Fruit fly (Drosophila melanogaster) whole organism, prepupa: Measurements from ENCODE around the gene Nrg.

Experiments used
- CG10631 ChIP-seq: fragments of 200-800 bp; sonication (Bioruptor generic); optimal IDR thresholded peaks from 2 replicates; lab custom pipeline; 2016; ENCODE audit warnings: missing biosample characterization, missing genetic modification characterization
- CG10669 ChIP-seq: fragments of 200-800 bp; sonication (Bioruptor generic); optimal IDR thresholded peaks from 3 replicates; lab custom pipeline; 2018; ENCODE audit warnings: missing biosample characterization, mild to moderate bottlenecking, missing genetic modification characterization, moderate library complexity
- CG11294 ChIP-seq: fragments of 200-800 bp; sonication (Bioruptor generic); IDR thresholded peaks from 2 replicates; pipeline ENCODE4 v1.3.6; 2022; ENCODE audit warnings: missing biosample characterization, missing genetic modification characterization
- CG11902 ChIP-seq: fragments of 200-800 bp; sonication (Bioruptor generic); optimal IDR thresholded peaks from 3 replicates; lab custom pipeline; 2016; ENCODE audit warnings: missing biosample characterization, missing genetic modification characterization
- CG15336 ChIP-seq: fragments of 200-800 bp; sonication (Bioruptor generic); IDR thresholded peaks from 2 replicates; pipeline ENCODE4 v1.3.6; 2022; ENCODE audit warnings: missing biosample characterization, missing genetic modification characterization
- CG16779 ChIP-seq: fragments of 200-800 bp; sonication (Bioruptor generic); optimal IDR thresholded peaks from 3 replicates; lab custom pipeline; 2017; ENCODE audit warnings: missing biosample characterization, mild to moderate bottlenecking, missing genetic modification characterization
- CG3032 ChIP-seq: fragments of 200-800 bp; optimal IDR thresholded peaks from 2 replicates; lab custom pipeline; 2019; ENCODE audit warnings: missing biosample characterization, mild to moderate bottlenecking, missing genetic modification characterization, moderate library complexity
- CG31627 ChIP-seq: fragments of 200-800 bp; sonication (Bioruptor generic); optimal IDR thresholded peaks from 3 replicates; lab custom pipeline; 2016; ENCODE audit warnings: missing biosample characterization, missing genetic modification characterization
- CG32006 ChIP-seq: fragments of 200-800 bp; sonication (Bioruptor generic); optimal IDR thresholded peaks from 3 replicates; lab custom pipeline; 2017; ENCODE audit warnings: missing biosample characterization, mild to moderate bottlenecking, missing genetic modification characterization
- CG34406 ChIP-seq: fragments of 200-800 bp; sonication (Bioruptor generic); optimal IDR thresholded peaks from 3 replicates; lab custom pipeline; 2016; ENCODE audit warnings: missing biosample characterization, missing genetic modification characterization
- CG3919 ChIP-seq: fragments of 200-800 bp; sonication (Bioruptor generic); optimal IDR thresholded peaks from 3 replicates; lab custom pipeline; 2016; ENCODE audit warnings: missing biosample characterization, missing genetic modification characterization
- CG4318 ChIP-seq: fragments of 200-800 bp; sonication (Bioruptor generic); optimal IDR thresholded peaks from 3 replicates; lab custom pipeline; 2017; ENCODE audit warnings: missing biosample characterization, mild to moderate bottlenecking, missing genetic modification characterization
- CG6163 ChIP-seq: fragments of 200-800 bp; sonication (Bioruptor generic); IDR thresholded peaks from 3 replicates; pipeline ENCODE4 v1.3.6; 2022; ENCODE audit warnings: missing biosample characterization, missing genetic modification characterization
- CG6276 ChIP-seq: fragments of 200-800 bp; sonication (Bioruptor generic); optimal IDR thresholded peaks from 2 replicates; lab custom pipeline; 2017; ENCODE audit warnings: missing biosample characterization, mild to moderate bottlenecking, missing genetic modification characterization
- CG6792 ChIP-seq: fragments of 200-800 bp; sonication (Bioruptor generic); optimal IDR thresholded peaks from 3 replicates; lab custom pipeline; 2016; ENCODE audit warnings: missing biosample characterization, missing genetic modification characterization
- CG6808 ChIP-seq: fragments of 200-800 bp; sonication (Bioruptor generic); optimal IDR thresholded peaks from 3 replicates; lab custom pipeline; 2017; ENCODE audit warnings: missing biosample characterization, missing genetic modification characterization, mild to moderate bottlenecking, moderate library complexity, missing genetic modification reagents
- CG6854 ChIP-seq: fragments of 200-800 bp; sonication (Bioruptor generic); optimal IDR thresholded peaks from 2 replicates; lab custom pipeline; 2017; ENCODE audit warnings: missing biosample characterization, mild to moderate bottlenecking, missing genetic modification characterization
- CG7368 ChIP-seq: fragments of 200-800 bp; sonication (Bioruptor generic); optimal IDR thresholded peaks from 3 replicates; lab custom pipeline; 2016; ENCODE audit warnings: missing biosample characterization, missing genetic modification characterization
- CG8119 ChIP-seq: fragments of 200-800 bp; sonication (Bioruptor generic); IDR thresholded peaks from 3 replicates; pipeline ENCODE4 v1.3.6; 2022; ENCODE audit warnings: missing biosample characterization, missing genetic modification characterization
- CG8319 ChIP-seq: fragments of 200-800 bp; sonication (Bioruptor generic); optimal IDR thresholded peaks from 3 replicates; lab custom pipeline; 2016; ENCODE audit warnings: missing biosample characterization, missing genetic modification characterization
- CG8632 ChIP-seq: fragments of 200-800 bp; sonication (Bioruptor generic); optimal IDR thresholded peaks from 3 replicates; lab custom pipeline; 2016; ENCODE audit warnings: missing biosample characterization, missing genetic modification characterization
- CG9139 ChIP-seq: fragments of 200-800 bp; sonication (Bioruptor generic); optimal IDR thresholded peaks from 3 replicates; lab custom pipeline; 2017; ENCODE audit warnings: missing biosample characterization, mild to moderate bottlenecking, missing genetic modification characterization
- Eip75B ChIP-seq: fragments of 200-800 bp; sonication (Bioruptor generic); optimal IDR thresholded peaks from 3 replicates; lab custom pipeline; 2016; ENCODE audit warnings: missing biosample characterization, missing genetic modification characterization
- Eip78C ChIP-seq: fragments of 200-800 bp; sonication (Bioruptor generic); peaks from one replicate; lab custom pipeline; 2016; ENCODE audit warnings: missing biosample characterization, missing genetic modification characterization
- Eip93F ChIP-seq: fragments of 200-800 bp; sonication (Bioruptor generic); optimal IDR thresholded peaks from 2 replicates; lab custom pipeline; 2016; ENCODE audit warnings: missing biosample characterization, mild to moderate bottlenecking, missing genetic modification characterization
- Ets21C ChIP-seq: fragments of 200-800 bp; sonication (Bioruptor generic); optimal IDR thresholded peaks from 3 replicates; lab custom pipeline; 2016; ENCODE audit warnings: missing biosample characterization, missing genetic modification characterization
- Ets96B ChIP-seq: fragments of 200-800 bp; optimal IDR thresholded peaks from 2 replicates; lab custom pipeline; 2019; ENCODE audit warnings: missing biosample characterization, mild to moderate bottlenecking, missing genetic modification characterization, moderate library complexity
- Gug ChIP-seq: fragments of 200-800 bp; sonication (Bioruptor generic); IDR thresholded peaks from 2 replicates; pipeline ENCODE4 v1.3.6; 2022; ENCODE audit warnings: missing biosample characterization, missing genetic modification characterization
- Hr38 ChIP-seq: sonication (Bioruptor generic); optimal IDR thresholded peaks from 2 replicates; lab custom pipeline; 2016; ENCODE audit warnings: missing biosample characterization, missing genetic modification characterization
- Hr39 ChIP-seq: fragments of 200-800 bp; sonication (Bioruptor generic); optimal IDR thresholded peaks from 2 replicates; lab custom pipeline; 2016; ENCODE audit warnings: missing biosample characterization, missing genetic modification characterization
- Hr4 ChIP-seq: fragments of 200-800 bp; sonication (Bioruptor generic); optimal IDR thresholded peaks from 3 replicates; lab custom pipeline; 2016; ENCODE audit warnings: missing biosample characterization, missing genetic modification characterization
- Met ChIP-seq: fragments of 200-800 bp; sonication (Bioruptor generic); optimal IDR thresholded peaks from 3 replicates; lab custom pipeline; 2016; ENCODE audit warnings: missing biosample characterization, missing genetic modification characterization
- Smox ChIP-seq: fragments of 200-800 bp; sonication (Bioruptor generic); optimal IDR thresholded peaks from 3 replicates; lab custom pipeline; 2016; ENCODE audit warnings: missing biosample characterization, missing genetic modification characterization
- Sox102F ChIP-seq: fragments of 200-800 bp; sonication (Bioruptor generic); optimal IDR thresholded peaks from 2 replicates; lab custom pipeline; 2016; ENCODE audit warnings: missing biosample characterization, mild to moderate bottlenecking, missing genetic modification characterization
- Sox15 ChIP-seq: fragments of 200-800 bp; sonication (Bioruptor generic); optimal IDR thresholded peaks from 3 replicates; lab custom pipeline; 2016; ENCODE audit warnings: missing biosample characterization, missing genetic modification characterization
- achi ChIP-seq: fragments of 200-800 bp; sonication (Bioruptor generic); optimal IDR thresholded peaks from 3 replicates; lab custom pipeline; 2016; ENCODE audit warnings: missing biosample characterization, missing genetic modification characterization
- cyc ChIP-seq: fragments of 200-800 bp; sonication (Bioruptor generic); optimal IDR thresholded peaks from 3 replicates; lab custom pipeline; 2016; ENCODE audit warnings: missing biosample characterization, missing genetic modification characterization
- dac ChIP-seq: fragments of 200-800 bp; sonication (Bioruptor generic); optimal IDR thresholded peaks from 2 replicates; lab custom pipeline; 2017; ENCODE audit warnings: missing biosample characterization, mild to moderate bottlenecking, missing genetic modification characterization
- dsx ChIP-seq: fragments of 200-800 bp; optimal IDR thresholded peaks from 3 replicates; lab custom pipeline; 2019; ENCODE audit warnings: missing biosample characterization, mild to moderate bottlenecking, missing genetic modification characterization, moderate library complexity; ENCODE audit not compliant: poor library complexity, severe bottlenecking
- eg ChIP-seq: fragments of 200-800 bp; sonication (Bioruptor generic); IDR thresholded peaks from 3 replicates; pipeline ENCODE4 v1.3.6; 2022; ENCODE audit warnings: missing biosample characterization, missing genetic modification characterization
- esn ChIP-seq: fragments of 200-800 bp; sonication (Bioruptor generic); optimal IDR thresholded peaks from 2 replicates; lab custom pipeline; 2016; ENCODE audit warnings: missing biosample characterization, mild to moderate bottlenecking, missing genetic modification characterization, moderate library complexity
- fd59A ChIP-seq: fragments of 200-800 bp; sonication (Bioruptor generic); optimal IDR thresholded peaks from 2 replicates; lab custom pipeline; 2017; ENCODE audit warnings: missing biosample characterization, mild to moderate bottlenecking, missing genetic modification characterization, missing genetic modification reagents
- fd85E ChIP-seq: fragments of 200-800 bp; sonication (Bioruptor generic); optimal IDR thresholded peaks from 3 replicates; lab custom pipeline; 2016; ENCODE audit warnings: missing biosample characterization, missing genetic modification characterization
- fkh ChIP-seq: fragments of 200-800 bp; sonication (Bioruptor generic); optimal IDR thresholded peaks from 3 replicates; lab custom pipeline; 2017; ENCODE audit warnings: missing biosample characterization, mild to moderate bottlenecking, missing genetic modification characterization, moderate library complexity
- lz ChIP-seq: fragments of 200-800 bp; sonication (Bioruptor generic); optimal IDR thresholded peaks from 3 replicates; lab custom pipeline; 2016; ENCODE audit warnings: missing biosample characterization, missing genetic modification characterization
- net ChIP-seq: fragments of 200-800 bp; sonication (Bioruptor generic); optimal IDR thresholded peaks from 3 replicates; lab custom pipeline; 2016; ENCODE audit warnings: missing biosample characterization, missing genetic modification characterization
- pdm3 ChIP-seq: fragments of 200-800 bp; sonication (Bioruptor generic); optimal IDR thresholded peaks from 3 replicates; lab custom pipeline; 2016; ENCODE audit warnings: missing biosample characterization, missing genetic modification characterization
- salr ChIP-seq, 2 experiments: fragments of 200-800 bp; sonication (Bioruptor generic); optimal IDR thresholded peaks; 3 replicates each; lab custom pipeline; 2016 to 2018; ENCODE audit warnings: missing biosample characterization in 2 of 2, missing genetic modification characterization in 2 of 2, mild to moderate bottlenecking in 1 of 2
- spab ChIP-seq: fragments of 200-800 bp; sonication (Bioruptor generic); optimal IDR thresholded peaks from 2 replicates; lab custom pipeline; 2017; ENCODE audit warnings: missing biosample characterization, mild to moderate bottlenecking, missing genetic modification characterization, missing genetic modification reagents
- ss ChIP-seq, 2 experiments: fragments of 200-800 bp; sonication (Bioruptor generic); optimal IDR thresholded peaks; 2 replicates in 1 of 2; 3 replicates in 1 of 2; lab custom pipeline; 2017 to 2018; ENCODE audit warnings: mild to moderate bottlenecking in 2 of 2, missing biosample characterization in 2 of 2, missing genetic modification characterization in 2 of 2, moderate library complexity in 1 of 2
- topi ChIP-seq: fragments of 200-800 bp; sonication (Bioruptor generic); optimal IDR thresholded peaks from 3 replicates; lab custom pipeline; 2016; ENCODE audit warnings: missing biosample characterization, missing genetic modification characterization
- vri ChIP-seq: fragments of 200-800 bp; sonication (Bioruptor generic); optimal IDR thresholded peaks from 3 replicates; lab custom pipeline; 2016; ENCODE audit warnings: missing biosample characterization, mild to moderate bottlenecking, missing genetic modification characterization

The Nrg gene

DNA sequence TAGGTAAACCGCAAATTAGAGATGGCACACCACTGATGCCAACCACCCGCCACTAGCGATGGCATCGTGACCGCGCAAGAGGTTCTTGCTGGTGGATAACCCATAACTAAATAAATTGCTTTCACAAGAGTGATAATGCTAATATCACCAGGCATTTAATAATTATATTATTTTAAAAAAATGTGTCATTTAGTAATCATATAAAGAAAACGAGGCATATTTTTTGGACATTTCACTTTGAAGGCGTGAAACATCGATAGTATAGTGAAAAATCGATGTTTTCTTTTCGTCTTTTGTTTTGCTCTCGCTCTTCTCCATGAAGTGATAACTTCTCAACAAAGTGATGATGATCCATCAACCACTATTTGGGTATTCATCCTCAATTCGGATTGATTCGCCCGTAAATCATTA is 41.6 kb downstream of the Nrg start, which contains the start of gene IntS4:
Gene IntS4 (minus strand): TSS at position 20 of the 411 bp plus-strand sequence.
- TF ChIP-seq CG3919 (GFP tag; lab: Kevin White, UChicago) (no peak), CG7368 (no peak), CG10631 (GFP tag; lab: Kevin White, UChicago) (peak; percentile 76), CG6276 (GFP tag; lab: Kevin White, UChicago) (no peak), cyc (GFP tag; lab: Kevin White, UChicago) (peak; percentile 55), dsx (GFP tag; lab: Kevin White, UChicago) (peak; percentile 56), Eip78C (GFP tag; lab: Kevin White, UChicago) (peak; percentile 84), pdm3 (GFP tag; lab: Kevin White, UChicago) (no peak), eg (GFP tag; lab: Robert Waterston, UW) (no peak; the same call in 2 of the 3 replicates), CG31627 (peak; percentile 56), CG3032 (tag; lab: Kevin White, UChicago) (peak; percentile 53), Sox15 (GFP tag; lab: Kevin White, UChicago) (peak; percentile 25), CG32006 (GFP tag; lab: Kevin White, UChicago) (no peak), CG11902 (GFP tag; lab: Kevin White, UChicago) (peak; percentile 33), Met (GFP tag; lab: Kevin White, UChicago) (peak; percentile 63), fd59A (GFP tag; lab: Kevin White, UChicago) (peak; percentile 4), CG16779 (tag; lab: Kevin White, UChicago) (no peak), CG11294 (GFP tag; lab: Robert Waterston, UW) (no peak), ss (GFP tag; optimal IDR thresholded peaks at IDR 0.05; lab: Kevin White, UChicago) (peak in 1 of 2 experiments; percentile 3), lz (GFP tag; lab: Kevin White, UChicago) (peak; percentile 67), salr (GFP tag; optimal IDR thresholded peaks at IDR 0.05; lab: Kevin White, UChicago) (no peak), CG9139 (GFP tag; lab: Kevin White, UChicago) (no peak), fd85E (GFP tag; lab: Kevin White, UChicago) (no peak), CG8632 (peak; percentile 10), CG6854 (GFP tag; lab: Kevin White, UChicago) (no peak), spab (GFP tag; lab: Kevin White, UChicago) (no peak), Smox (GFP tag; lab: Kevin White, UChicago) (no peak), Ets21C (peak; percentile 40), esn (GFP tag; lab: Kevin White, UChicago) (peak; percentile 74), Hr39 (GFP tag; lab: Kevin White, UChicago) (no peak), CG34406 (peak; percentile 56), Eip93F (GFP tag; lab: Kevin White, UChicago) (peak; percentile 69), dac (peak; percentile 13), CG8119 (no peak), CG6808 (no peak), CG10669 (GFP tag; lab: Kevin White, UChicago) (no peak), achi (GFP tag; lab: Kevin White, UChicago) (peak; percentile 70), topi (GFP tag; lab: Kevin White, UChicago) (peak; percentile 54), Gug (GFP tag; lab: Robert Waterston, UW) (peak; percentile 32; the same call in 1 of the 2 replicates), fkh (GFP tag; lab: Kevin White, UChicago) (no peak), CG6792 (GFP tag; lab: Kevin White, UChicago) (peak; percentile 29), CG8319 (peak; percentile 17), Hr38 (no peak), CG6163 (GFP tag; lab: Robert Waterston, UW) (no peak; the same call in 2 of the 3 replicates), vri (GFP tag; lab: Kevin White, UChicago) (no peak), net (GFP tag; lab: Kevin White, UChicago) (no peak), CG15336 (GFP tag; lab: Robert Waterston, UW) (0 out of 2 replicates have a peak, but pooled peaks have one; percentile 43), Ets96B (tag; lab: Kevin White, UChicago) (peak; percentile 50), CG4318 (no peak), Sox102F (GFP tag; lab: Kevin White, UChicago) (peak; percentile 65), Hr4 (GFP tag; lab: Kevin White, UChicago) (no peak), Eip75B (GFP tag; lab: Kevin White, UChicago) (no peak)
